Worm (Caenorhabditis elegans) whole organism, L2 larva: Measurements from ENCODE around the gene T05A8.11.

Experiments
- lin-39 ChIP-seq: fragments of 150-350 bp; optimal IDR thresholded peaks from 2 replicates; lab custom pipeline; 2014; ENCODE audit warnings: missing biosample characterization, missing genetic modification reagents, missing genetic modification characterization
- nhr-21 ChIP-seq: fragments of 150-350 bp; optimal IDR thresholded peaks from 2 replicates; lab custom pipeline; 2014; ENCODE audit warnings: missing biosample characterization, missing genetic modification characterization
- nhr-237 ChIP-seq: fragments of 150-350 bp; optimal IDR thresholded peaks from 2 replicates; lab custom pipeline; 2014; ENCODE audit warnings: missing biosample characterization, missing genetic modification characterization
- unc-39 ChIP-seq: fragments of 150-350 bp; optimal IDR thresholded peaks from 2 replicates; lab custom pipeline; 2014; ENCODE audit warnings: missing biosample characterization, missing genetic modification characterization

- TF ChIP-seq nhr-237 (tag; lab: Kevin White, UChicago): no peak
- TF ChIP-seq unc-39 (tag; lab: Kevin White, UChicago): no peak
- TF ChIP-seq lin-39 (tag; lab: Kevin White, UChicago): no peak
- TF ChIP-seq nhr-21 (tag; lab: Kevin White, UChicago): no peak
These were observed 36.6 kb upstream of the T05A8.11 start, which contains the start of gene fbxb-106 for ce11 chrII:2762108-2762507.
